Worm (Caenorhabditis elegans) whole organism, L4/young adult: ENCODE data around the gene ced-6.

Experiments used
- W03F9.2 ChIP-seq: fragments of 150-350 bp; optimal IDR thresholded peaks from 2 replicates; lab custom pipeline; 2014; ENCODE audit warnings: missing biosample characterization, missing genetic modification characterization
- dao-5 ChIP-seq: sonication (generic microtip); optimal IDR thresholded peaks from 2 replicates; lab custom pipeline; 2016; ENCODE audit warnings: missing genotype, missing genetic modification characterization, moderate library complexity, missing compliant biosample characterization
- him-1 ChIP-seq: sonication (generic microtip); optimal IDR thresholded peaks from 2 replicates; lab custom pipeline; 2016; ENCODE audit warnings: missing genotype, missing genetic modification reagents, missing genetic modification characterization, missing compliant biosample characterization

ce11 chrIII:5620186-5620585 lies 24.6 kb downstream of the ced-6 start:
- TF ChIP-seq dao-5 (no peak), him-1 (tag; lab: Kevin White, UChicago) (no peak), W03F9.2 (tag; lab: Kevin White, UChicago) (no peak)
